Worm (Caenorhabditis elegans) whole organism, late embryonic: ENCODE results near the gene C05C12.5.

Experiments
- C08G9.2 ChIP-seq: sonication (generic microtip); optimal IDR thresholded peaks from 2 replicates; lab custom pipeline; 2016; ENCODE audit warnings: mild to moderate bottlenecking, missing genetic modification characterization, moderate library complexity, missing compliant biosample characterization
- C38D4.7 ChIP-seq: fragments of 200-800 bp; sonication (Bioruptor generic); optimal IDR thresholded peaks from 2 replicates; lab custom pipeline; 2018; ENCODE audit warnings: mild to moderate bottlenecking, missing genetic modification characterization, moderate library complexity, missing compliant biosample characterization
- F13H6.1 ChIP-seq: sonication (generic microtip); optimal IDR thresholded peaks from 2 replicates; lab custom pipeline; 2016; ENCODE audit warnings: missing genetic modification characterization, missing compliant biosample characterization
- T23F11.4 ChIP-seq: fragments of 200-800 bp; sonication (Bioruptor generic); optimal IDR thresholded peaks from 2 replicates; lab custom pipeline; 2018; ENCODE audit warnings: mild to moderate bottlenecking, missing genetic modification characterization, missing compliant biosample characterization
- Y22D7AL.16 ChIP-seq: sonication (generic microtip); optimal IDR thresholded peaks from 2 replicates; lab custom pipeline; 2016; ENCODE audit warnings: missing genetic modification characterization, missing compliant biosample characterization
- ahr-1 ChIP-seq: sonication (generic microtip); optimal IDR thresholded peaks from 2 replicates; lab custom pipeline; 2016; ENCODE audit warnings: missing genetic modification characterization, missing compliant biosample characterization
- ceh-14 ChIP-seq: sonication (generic microtip); optimal IDR thresholded peaks from 2 replicates; lab custom pipeline; 2016; ENCODE audit warnings: missing genotype, missing genetic modification characterization, missing compliant biosample characterization
- ceh-18 ChIP-seq: sonication (generic microtip); optimal IDR thresholded peaks from 2 replicates; lab custom pipeline; 2016; ENCODE audit warnings: missing genetic modification characterization, missing compliant biosample characterization
- ceh-19 ChIP-seq: fragments of 200-800 bp; sonication (Bioruptor generic); optimal IDR thresholded peaks from 2 replicates; lab custom pipeline; 2018; ENCODE audit warnings: mild to moderate bottlenecking, missing genetic modification characterization, missing compliant biosample characterization
- ceh-2 ChIP-seq: sonication (generic microtip); optimal IDR thresholded peaks from 2 replicates; lab custom pipeline; 2016; ENCODE audit warnings: missing genotype, missing genetic modification characterization, missing compliant biosample characterization
- ceh-22 ChIP-seq: sonication (generic microtip); optimal IDR thresholded peaks from 2 replicates; lab custom pipeline; 2017; ENCODE audit warnings: missing biosample characterization, missing genetic modification characterization
- ceh-30 ChIP-seq: fragments of 150-350 bp; optimal IDR thresholded peaks from 2 replicates; lab custom pipeline; 2014; ENCODE audit warnings: missing biosample characterization, missing genetic modification characterization
- ceh-31 ChIP-seq: sonication (generic microtip); optimal IDR thresholded peaks from 2 replicates; lab custom pipeline; 2016; ENCODE audit warnings: missing genetic modification characterization, missing compliant biosample characterization
- ceh-34 ChIP-seq: sonication (generic microtip); optimal IDR thresholded peaks from 2 replicates; lab custom pipeline; 2016; ENCODE audit warnings: mild to moderate bottlenecking, missing genetic modification characterization, missing compliant biosample characterization
- ceh-45 ChIP-seq: fragments of 200-800 bp; sonication (Bioruptor generic); IDR thresholded peaks from 2 replicates; pipeline ENCODE4 v1.3.6; 2022; ENCODE audit warnings: missing genetic modification reagents, missing genetic modification characterization, missing compliant biosample characterization
- ceh-9 ChIP-seq: sonication (generic microtip); optimal IDR thresholded peaks from 2 replicates; lab custom pipeline; 2016; ENCODE audit warnings: mild to moderate bottlenecking, missing genetic modification characterization, inconsistent platforms, missing compliant biosample characterization
- che-1 ChIP-seq: sonication (generic microtip); optimal IDR thresholded peaks from 2 replicates; lab custom pipeline; 2016; ENCODE audit warnings: mild to moderate bottlenecking, missing genetic modification characterization, missing compliant biosample characterization
- dmd-4 ChIP-seq: sonication (generic microtip); optimal IDR thresholded peaks from 2 replicates; lab custom pipeline; 2016; ENCODE audit warnings: borderline replicate concordance, missing genetic modification characterization, missing compliant biosample characterization
- dve-1 ChIP-seq: sonication (generic microtip); optimal IDR thresholded peaks from 2 replicates; lab custom pipeline; 2017; ENCODE audit warnings: antibody characterized with exemption, mild to moderate bottlenecking, missing genetic modification characterization, missing compliant biosample characterization
- elt-2 ChIP-seq: sonication (generic microtip); optimal IDR thresholded peaks from 2 replicates; lab custom pipeline; 2016; ENCODE audit warnings: missing genetic modification reagents, missing genetic modification characterization, missing compliant biosample characterization
- ets-4 ChIP-seq: sonication (generic microtip); optimal IDR thresholded peaks from 2 replicates; lab custom pipeline; 2016; ENCODE audit warnings: missing genetic modification characterization, missing compliant biosample characterization
- fax-1 ChIP-seq: sonication (generic microtip); optimal IDR thresholded peaks from 2 replicates; lab custom pipeline; 2016; ENCODE audit warnings: missing genotype, missing genetic modification characterization, missing compliant biosample characterization
- fkh-10 ChIP-seq: fragments of 150-350 bp; optimal IDR thresholded peaks from 2 replicates; lab custom pipeline; 2014; ENCODE audit warnings: missing biosample characterization, missing genetic modification reagents, missing genetic modification characterization
- gmeb-2 ChIP-seq: sonication (generic microtip); optimal IDR thresholded peaks from 2 replicates; lab custom pipeline; 2016; ENCODE audit warnings: missing genetic modification characterization, inconsistent platforms, missing compliant biosample characterization
- hlh-13 ChIP-seq: fragments of 200-800 bp; sonication (Bioruptor generic); optimal IDR thresholded peaks from 2 replicates; lab custom pipeline; 2018; ENCODE audit warnings: mild to moderate bottlenecking, missing genetic modification characterization, missing compliant biosample characterization
- hlh-15 ChIP-seq: sonication (generic microtip); optimal IDR thresholded peaks from 2 replicates; lab custom pipeline; 2016; ENCODE audit warnings: missing genetic modification characterization, missing compliant biosample characterization
- hlh-30 ChIP-seq: sonication (generic microtip); optimal IDR thresholded peaks from 2 replicates; lab custom pipeline; 2017; ENCODE audit warnings: antibody characterized with exemption, missing genetic modification characterization, missing compliant biosample characterization; ENCODE audit not compliant: insufficient read depth
- hlh-8 ChIP-seq: sonication (generic microtip); optimal IDR thresholded peaks from 2 replicates; lab custom pipeline; 2016; ENCODE audit warnings: missing genotype, missing genetic modification characterization, missing compliant biosample characterization
- lim-6 ChIP-seq: sonication (generic microtip); optimal IDR thresholded peaks from 2 replicates; lab custom pipeline; 2016; ENCODE audit warnings: missing genetic modification characterization, missing compliant biosample characterization
- lin-11 ChIP-seq: fragments of 200-800 bp; sonication (Bioruptor generic); optimal IDR thresholded peaks from 2 replicates; lab custom pipeline; 2018; ENCODE audit warnings: mild to moderate bottlenecking, missing genetic modification characterization, missing compliant biosample characterization
- madf-2 ChIP-seq: sonication (generic microtip); optimal IDR thresholded peaks from 2 replicates; lab custom pipeline; 2017; ENCODE audit warnings: missing genetic modification characterization, missing compliant biosample characterization
- mec-3 ChIP-seq: sonication (generic microtip); optimal IDR thresholded peaks from 2 replicates; lab custom pipeline; 2016; ENCODE audit warnings: borderline replicate concordance, missing genetic modification characterization, missing compliant biosample characterization
- nhr-11 ChIP-seq: fragments of 150-350 bp; optimal IDR thresholded peaks from 2 replicates; lab custom pipeline; 2014; ENCODE audit warnings: missing biosample characterization, missing genetic modification characterization
- npax-4 ChIP-seq: sonication (generic microtip); optimal IDR thresholded peaks from 2 replicates; lab custom pipeline; 2016; ENCODE audit warnings: missing genetic modification characterization, missing compliant biosample characterization
- pag-3 ChIP-seq: sonication (generic microtip); optimal IDR thresholded peaks from 2 replicates; lab custom pipeline; 2016; ENCODE audit warnings: missing compliant biosample characterization, missing genetic modification characterization, borderline replicate concordance
- pat-9 ChIP-seq: fragments of 200-800 bp; sonication (Bioruptor generic); optimal IDR thresholded peaks from 2 replicates; lab custom pipeline; 2018; ENCODE audit warnings: mild to moderate bottlenecking, missing genetic modification characterization, moderate library complexity, missing compliant biosample characterization
- pax-1 ChIP-seq: fragments of 150-350 bp; optimal IDR thresholded peaks from 2 replicates; lab custom pipeline; 2014; ENCODE audit warnings: missing biosample characterization, missing genetic modification characterization
- pha-4 ChIP-seq: fragments of 150-350 bp; optimal IDR thresholded peaks from 2 replicates; lab custom pipeline; 2018; ENCODE audit warnings: missing biosample characterization, missing genetic modification reagents, missing genetic modification characterization
- pros-1 ChIP-seq: fragments of 150-350 bp; optimal IDR thresholded peaks from 2 replicates; lab custom pipeline; 2014; ENCODE audit warnings: missing biosample characterization, missing genetic modification reagents, missing genetic modification characterization
- ref-2 ChIP-seq: sonication (generic microtip); optimal IDR thresholded peaks from 2 replicates; lab custom pipeline; 2016; ENCODE audit warnings: missing genetic modification characterization, missing compliant biosample characterization
- rnt-1 ChIP-seq: sonication (generic microtip); optimal IDR thresholded peaks from 2 replicates; lab custom pipeline; 2016; ENCODE audit warnings: missing genetic modification characterization, missing compliant biosample characterization
- sdc-2 ChIP-seq: sonication (generic microtip); optimal IDR thresholded peaks from 2 replicates; lab custom pipeline; 2016; ENCODE audit warnings: missing genotype, missing genetic modification characterization, missing compliant biosample characterization
- sox-2 ChIP-seq: fragments of 200-800 bp; sonication (Bioruptor generic); IDR thresholded peaks from 2 replicates; pipeline ENCODE4 v1.3.6; 2022; ENCODE audit warnings: missing genetic modification reagents, missing genetic modification characterization, missing compliant biosample characterization
- sox-4 ChIP-seq: sonication (generic microtip); optimal IDR thresholded peaks from 2 replicates; lab custom pipeline; 2017; ENCODE audit warnings: mild to moderate bottlenecking, missing genetic modification characterization, inconsistent platforms, missing compliant biosample characterization
- syd-9 ChIP-seq: sonication (generic microtip); optimal IDR thresholded peaks from 2 replicates; lab custom pipeline; 2016; ENCODE audit warnings: mild to moderate bottlenecking, missing genetic modification characterization, moderate library complexity, missing compliant biosample characterization
- tbx-7 ChIP-seq: sonication (generic microtip); optimal IDR thresholded peaks from 2 replicates; lab custom pipeline; 2016; ENCODE audit warnings: missing genotype, missing genetic modification characterization, missing compliant biosample characterization
- ttx-3 ChIP-seq: sonication (generic microtip); optimal IDR thresholded peaks from 2 replicates; lab custom pipeline; 2016; ENCODE audit warnings: missing genetic modification reagents, missing genetic modification characterization, missing compliant biosample characterization
- unc-3 ChIP-seq, 2 experiments: fragments of 200-800 bp in 1 of 2; sonication (Bioruptor generic) in 1 of 2; sonication (generic microtip) in 1 of 2; conservative IDR thresholded peaks in 1 of 2; optimal IDR thresholded peaks in 1 of 2; 2 replicates each; pipeline versions ENCODE4 v1.3.6 to Lab custom; 2016 to 2022; ENCODE audit warnings: missing compliant biosample characterization in 2 of 2, missing genetic modification characterization in 2 of 2, missing genetic modification reagents in 1 of 2
- zip-5 ChIP-seq: sonication (generic microtip); optimal IDR thresholded peaks from 2 replicates; lab custom pipeline; 2016; ENCODE audit warnings: missing genetic modification characterization, missing compliant biosample characterization

C05C12.5 gene

DNA sequence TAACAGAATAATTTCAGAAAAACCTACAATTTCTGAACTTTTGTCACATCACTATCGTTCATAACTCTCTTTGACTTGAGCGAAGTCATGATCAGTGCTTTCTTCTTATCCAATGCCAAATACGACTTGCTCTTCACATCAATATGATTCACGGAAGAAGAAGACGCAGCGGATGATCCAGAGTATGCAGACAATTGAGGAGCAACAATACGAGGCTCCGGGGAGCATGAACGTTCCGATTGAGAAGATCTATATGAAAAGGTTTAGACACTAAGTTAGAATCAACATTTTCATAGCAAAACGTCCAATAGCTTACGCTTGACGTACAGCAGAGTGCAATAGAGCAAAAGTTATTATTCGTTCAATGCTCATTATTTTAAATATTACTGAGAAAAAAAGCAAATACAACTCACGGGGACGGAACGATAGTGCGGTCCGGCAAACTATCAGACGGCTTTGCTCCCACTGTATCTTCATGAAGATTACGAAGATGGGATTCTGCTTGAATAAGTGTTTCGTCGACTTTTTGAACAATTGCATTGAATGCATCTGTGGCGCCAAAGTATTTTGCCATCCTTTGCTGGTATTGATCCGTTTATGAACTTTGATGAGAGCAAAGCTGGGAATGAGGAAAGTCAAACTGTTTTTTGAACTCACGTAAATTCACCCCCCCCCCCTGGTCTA is at the start of gene C05C12.5:
Gene C05C12.5, minus strand, starts transcription at position 642 of the 684 bp plus-strand sequence.
- TF ChIP-seq hlh-30 (tag; lab: Kevin White, UChicago) = no peak
- no peak for TF ChIP-seq hlh-13 (GFP tag; lab: Kevin White, UChicago)
- no peak for TF ChIP-seq sox-2 (GFP tag; lab: Robert Waterston, UW)
- no peak for TF ChIP-seq pros-1

DNA sequence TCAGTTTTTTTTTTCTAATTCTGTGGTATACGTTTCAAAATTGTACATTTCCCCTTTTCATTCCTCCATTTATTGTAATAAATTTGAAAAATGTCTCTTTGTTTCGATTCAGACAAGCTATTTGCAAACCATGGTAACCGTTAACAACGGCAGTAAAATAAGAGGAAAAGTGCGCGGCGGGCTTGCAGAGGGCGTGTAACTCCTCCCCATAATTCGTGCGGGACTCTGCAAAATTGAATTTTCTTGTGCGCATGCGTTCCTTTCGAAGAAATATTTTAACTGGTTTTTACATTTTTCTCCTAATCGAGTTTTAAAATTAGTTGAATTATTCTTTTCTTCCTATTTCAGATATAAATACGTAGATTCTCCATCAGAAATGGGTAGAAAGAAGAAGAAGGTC is 49.6 kb upstream of the C05C12.5 start, which contains the start of gene znf-207:
Gene znf-207, plus strand, starts transcription at position 349 of the 400 bp plus-strand sequence.
- peak; percentile 27 for TF ChIP-seq ceh-18 (tag; lab: Kevin White, UChicago)
- peak; percentile 33 for TF ChIP-seq che-1 (tag; lab: Kevin White, UChicago)
- peak; percentile 19 for TF ChIP-seq gmeb-2
- no peak for TF ChIP-seq pros-1
- TF ChIP-seq ceh-14 (tag; lab: Kevin White, UChicago) = peak; percentile 90
- TF ChIP-seq ceh-30 (tag; lab: Kevin White, UChicago) = no peak
- peak; percentile 23 for TF ChIP-seq ttx-3
- TF ChIP-seq ceh-9 (tag; lab: Kevin White, UChicago) = no peak
- no peak for TF ChIP-seq pax-1 (tag; lab: Kevin White, UChicago)
- peak; percentile 54 for TF ChIP-seq fax-1 (tag; lab: Kevin White, UChicago)
- no peak for TF ChIP-seq ceh-22 (tag; lab: Kevin White, UChicago)
- peak; percentile 45 for TF ChIP-seq F13H6.1 (tag; lab: Kevin White, UChicago)
- TF ChIP-seq pag-3 (tag; lab: Kevin White, UChicago) = no peak
- no peak for TF ChIP-seq sdc-2 (tag; lab: Kevin White, UChicago)
- TF ChIP-seq ceh-2 (tag; lab: Kevin White, UChicago) = peak; percentile 69
- no peak for TF ChIP-seq T23F11.4 (GFP tag; lab: Kevin White, UChicago)
- no peak for TF ChIP-seq Y22D7AL.16 (tag; lab: Kevin White, UChicago)
- no peak for TF ChIP-seq unc-3 (GFP tag; conservative IDR thresholded peaks at IDR 0.05; lab: Robert Waterston, UW)
- peak; percentile 65 for TF ChIP-seq unc-3 (tag; optimal IDR thresholded peaks at IDR 0.05; lab: Kevin White, UChicago)
- peak; percentile 18 for TF ChIP-seq lin-11 (tag; lab: Kevin White, UChicago)
- TF ChIP-seq elt-2 (tag; lab: Kevin White, UChicago) = peak; percentile 78
- peak; percentile 45 for TF ChIP-seq dmd-4 (tag; lab: Kevin White, UChicago)
- TF ChIP-seq C38D4.7 (GFP tag; lab: Kevin White, UChicago) = peak; percentile 28
- peak; percentile 29 for TF ChIP-seq sox-4
- TF ChIP-seq C08G9.2 (tag; lab: Kevin White, UChicago) = no peak
- peak; percentile 60 for TF ChIP-seq ref-2 (tag; lab: Kevin White, UChicago)
- TF ChIP-seq hlh-15 (tag; lab: Kevin White, UChicago) = peak; percentile 12
- no peak for TF ChIP-seq ceh-45 (GFP tag; lab: Robert Waterston, UW)
- TF ChIP-seq hlh-8 = no peak
- peak; percentile 42 for TF ChIP-seq zip-5 (tag; lab: Kevin White, UChicago)
- TF ChIP-seq ahr-1 (tag; lab: Kevin White, UChicago) = peak; percentile 8
- TF ChIP-seq pha-4 (tag; lab: Kevin White, UChicago) = no peak
- TF ChIP-seq madf-2 (tag; lab: Kevin White, UChicago) = peak; percentile 36
- no peak for TF ChIP-seq hlh-13 (GFP tag; lab: Kevin White, UChicago)
- no peak for TF ChIP-seq mec-3 (tag; lab: Kevin White, UChicago)
- TF ChIP-seq rnt-1 (tag; lab: Kevin White, UChicago) = no peak
- TF ChIP-seq npax-4 (tag; lab: Kevin White, UChicago) = no peak
- peak; percentile 16 for TF ChIP-seq ets-4 (tag; lab: Kevin White, UChicago)
- TF ChIP-seq dve-1 = no peak
- peak; percentile 52 for TF ChIP-seq ceh-19 (GFP tag; lab: Kevin White, UChicago)
- TF ChIP-seq lim-6 (tag; lab: Kevin White, UChicago) = peak; percentile 55
- TF ChIP-seq ceh-34 (tag; lab: Kevin White, UChicago) = peak; percentile 59
- no peak for TF ChIP-seq fkh-10 (GFP tag; lab: Kevin White, UChicago)
- peak; percentile 31 for TF ChIP-seq syd-9 (tag; lab: Kevin White, UChicago)
- TF ChIP-seq ceh-31 (tag; lab: Kevin White, UChicago) = peak; percentile 82
- peak; percentile 4 for TF ChIP-seq tbx-7 (tag; lab: Kevin White, UChicago)
- peak; percentile 3 for TF ChIP-seq pat-9 (tag; lab: Kevin White, UChicago)
- TF ChIP-seq nhr-11 = no peak
